Fruit fly (Drosophila melanogaster) whole organism, embryonic: ENCODE results near the gene glu.

Source experiments
- Adf1 ChIP-seq: fragments of 200-800 bp; sonication (Bioruptor generic); IDR thresholded peaks from 2 replicates; pipeline ENCODE4 v1.3.6; 2022; ENCODE audit warnings: missing biosample characterization, missing genetic modification characterization
- Asciz ChIP-seq: fragments of 200-800 bp; sonication (Bioruptor generic); optimal IDR thresholded peaks from 2 replicates; lab custom pipeline; 2017; ENCODE audit warnings: missing biosample characterization, mild to moderate bottlenecking, missing genetic modification characterization, missing genetic modification reagents
- Blimp-1 ChIP-seq: fragments of 200-800 bp; sonication (Bioruptor generic); optimal IDR thresholded peaks from 3 replicates; lab custom pipeline; 2018; ENCODE audit warnings: missing biosample characterization, missing genetic modification characterization, mild to moderate bottlenecking, moderate library complexity, missing genetic modification reagents
- CG10321 ChIP-seq: fragments of 200-800 bp; sonication (Bioruptor generic); IDR thresholded peaks from 2 replicates; pipeline ENCODE4 v1.3.6; 2022; ENCODE audit warnings: missing biosample characterization, missing genetic modification characterization
- CG11695 ChIP-seq: fragments of 200-800 bp; sonication (Bioruptor generic); IDR thresholded peaks from 3 replicates; pipeline ENCODE4 v1.3.6; 2022; ENCODE audit warnings: missing biosample characterization, missing genetic modification characterization
- CG11723 ChIP-seq: fragments of 200-800 bp; sonication (Bioruptor generic); optimal IDR thresholded peaks from 2 replicates; lab custom pipeline; 2017; ENCODE audit warnings: missing biosample characterization, mild to moderate bottlenecking, missing genetic modification characterization
- CG12299 ChIP-seq: fragments of 200-800 bp; sonication (Bioruptor generic); optimal IDR thresholded peaks from 2 replicates; lab custom pipeline; 2018; ENCODE audit warnings: missing biosample characterization, mild to moderate bottlenecking, missing genetic modification characterization
- CG12769 ChIP-seq: fragments of 200-800 bp; sonication (Bioruptor generic); optimal IDR thresholded peaks from 2 replicates; lab custom pipeline; 2019; ENCODE audit warnings: missing biosample characterization, mild to moderate bottlenecking, missing genetic modification characterization, moderate library complexity
- CG12942 ChIP-seq: fragments of 200-800 bp; sonication (Bioruptor generic); optimal IDR thresholded peaks from 3 replicates; lab custom pipeline; 2016; ENCODE audit warnings: missing biosample characterization, missing genetic modification characterization
- CG14441 ChIP-seq: fragments of 200-800 bp; sonication (Bioruptor generic); IDR thresholded peaks from 2 replicates; pipeline ENCODE4 v1.3.6; 2022; ENCODE audit warnings: missing biosample characterization, missing genetic modification characterization
- CG18619 ChIP-seq: fragments of 200-800 bp; sonication (Bioruptor generic); optimal IDR thresholded peaks from 3 replicates; lab custom pipeline; 2017; ENCODE audit warnings: missing biosample characterization, mild to moderate bottlenecking, missing genetic modification characterization
- CG2678 ChIP-seq: fragments of 200-800 bp; sonication (Bioruptor generic); optimal IDR thresholded peaks from 3 replicates; lab custom pipeline; 2019; ENCODE audit warnings: missing biosample characterization, mild to moderate bottlenecking, missing genetic modification characterization, moderate library complexity
- CG30020 ChIP-seq: fragments of 200-800 bp; optimal IDR thresholded peaks from 2 replicates; lab custom pipeline; 2019; ENCODE audit warnings: missing biosample characterization, mild to moderate bottlenecking, missing genetic modification characterization, moderate library complexity
- CG33213 ChIP-seq: fragments of 200-800 bp; sonication (Bioruptor generic); optimal IDR thresholded peaks from 3 replicates; lab custom pipeline; 2016; ENCODE audit warnings: missing biosample characterization, missing genetic modification characterization
- CG33557 ChIP-seq: fragments of 200-800 bp; sonication (Bioruptor generic); optimal IDR thresholded peaks from 2 replicates; lab custom pipeline; 2019; ENCODE audit warnings: missing biosample characterization, mild to moderate bottlenecking, missing genetic modification characterization, moderate library complexity
- CG3407 ChIP-seq: fragments of 200-800 bp; sonication (Bioruptor generic); optimal IDR thresholded peaks from 2 replicates; lab custom pipeline; 2018; ENCODE audit warnings: missing biosample characterization, mild to moderate bottlenecking, missing genetic modification characterization
- CG34224 ChIP-seq: fragments of 200-800 bp; sonication (Bioruptor generic); IDR thresholded peaks from 3 replicates; pipeline ENCODE4 v1.3.6; 2022; ENCODE audit warnings: missing biosample characterization, missing genetic modification characterization; ENCODE audit not compliant: partially characterized antibody
- CG34376 ChIP-seq: fragments of 200-800 bp; sonication (Bioruptor generic); optimal IDR thresholded peaks from 2 replicates; lab custom pipeline; 2018; ENCODE audit warnings: missing biosample characterization, mild to moderate bottlenecking, missing genetic modification characterization
- CG3726 ChIP-seq: fragments of 200-800 bp; sonication (Bioruptor generic); IDR thresholded peaks from 3 replicates; pipeline ENCODE4, ENCODE4 v1.3.6; 2022; ENCODE audit warnings: missing biosample characterization, missing genetic modification characterization
- CG6272 ChIP-seq: fragments of 200-800 bp; sonication (Bioruptor generic); IDR thresholded peaks from 2 replicates; pipeline ENCODE4 v1.3.6; 2022; ENCODE audit warnings: missing biosample characterization, missing genetic modification characterization
- CG9437 ChIP-seq: fragments of 200-800 bp; sonication (Bioruptor generic); optimal IDR thresholded peaks from 2 replicates; lab custom pipeline; 2018; ENCODE audit warnings: missing biosample characterization, mild to moderate bottlenecking, missing genetic modification characterization
- CG9609 ChIP-seq: fragments of 200-800 bp; sonication (Bioruptor generic); optimal IDR thresholded peaks from 3 replicates; lab custom pipeline; 2016; ENCODE audit warnings: missing biosample characterization, missing genetic modification characterization
- CG9727 ChIP-seq: fragments of 200-800 bp; sonication (Bioruptor generic); optimal IDR thresholded peaks from 3 replicates; lab custom pipeline; 2017; ENCODE audit warnings: missing biosample characterization, mild to moderate bottlenecking, missing genetic modification characterization
- D ChIP-seq, 2 experiments: fragments of 200-800 bp in 1 of 2; fragments of >200 bp in 1 of 2; sonication (Bioruptor generic) in 1 of 2; optimal IDR thresholded peaks; 2 replicates in 1 of 2; 3 replicates in 1 of 2; lab custom pipeline; 2017; ENCODE audit warnings: mild to moderate bottlenecking in 1 of 2, missing biosample characterization in 1 of 2, missing genetic modification characterization in 1 of 2, missing genetic modification reagents in 1 of 2
- Dip2 ChIP-seq: fragments of 200-800 bp; sonication (Bioruptor generic); IDR thresholded peaks from 2 replicates; pipeline ENCODE4 v1.3.6; 2022; ENCODE audit warnings: missing biosample characterization, missing genetic modification characterization
- Drgx ChIP-seq: fragments of 200-800 bp; sonication (Bioruptor generic); IDR thresholded peaks from 2 replicates; pipeline ENCODE4 v1.3.6; 2022; ENCODE audit warnings: missing biosample characterization, missing genetic modification characterization
- Elba2 ChIP-seq: fragments of 200-800 bp; sonication (Bioruptor generic); optimal IDR thresholded peaks from 3 replicates; lab custom pipeline; 2016; ENCODE audit warnings: missing biosample characterization, missing genetic modification characterization
- HLH3B ChIP-seq: fragments of 200-800 bp; sonication (Bioruptor generic); IDR thresholded peaks from 2 replicates; pipeline ENCODE4 v1.3.6; 2022; ENCODE audit warnings: missing biosample characterization, missing genetic modification characterization
- HLH4C ChIP-seq: fragments of 200-800 bp; sonication (Bioruptor generic); IDR thresholded peaks from 3 replicates; pipeline ENCODE4 v1.3.6; 2022; ENCODE audit warnings: missing biosample characterization, missing genetic modification characterization; ENCODE audit not compliant: partially characterized antibody
- HmgZ ChIP-seq: fragments of 200-800 bp; sonication (Bioruptor generic); optimal IDR thresholded peaks from 2 replicates; lab custom pipeline; 2018; ENCODE audit warnings: missing biosample characterization, mild to moderate bottlenecking, missing genetic modification characterization
- Hmx ChIP-seq: fragments of 200-800 bp; sonication (Bioruptor generic); optimal IDR thresholded peaks from 2 replicates; lab custom pipeline; 2016; ENCODE audit warnings: missing biosample characterization, missing genetic modification characterization
- Nf-YB ChIP-seq: fragments of 200-800 bp; sonication (Bioruptor generic); optimal IDR thresholded peaks from 3 replicates; lab custom pipeline; 2019; ENCODE audit warnings: missing biosample characterization, mild to moderate bottlenecking, missing genetic modification characterization, moderate library complexity
- Oli ChIP-seq: fragments of 200-800 bp; sonication (Bioruptor generic); optimal IDR thresholded peaks from 2 replicates; lab custom pipeline; 2018; ENCODE audit warnings: missing biosample characterization, mild to moderate bottlenecking, missing genetic modification characterization, moderate library complexity
- Ravus ChIP-seq: fragments of 200-800 bp; sonication (Bioruptor generic); IDR thresholded peaks from 2 replicates; pipeline ENCODE4 v1.3.6; 2022; ENCODE audit warnings: missing biosample characterization, missing genetic modification characterization
- Rx ChIP-seq: fragments of 200-800 bp; sonication (Bioruptor generic); IDR thresholded peaks from 2 replicates; pipeline ENCODE4 v1.3.6; 2022; ENCODE audit warnings: missing biosample characterization, missing genetic modification characterization
- Spps ChIP-seq: fragments of 200-800 bp; sonication (Bioruptor generic); optimal IDR thresholded peaks from 2 replicates; lab custom pipeline; 2018; ENCODE audit warnings: missing biosample characterization, mild to moderate bottlenecking, missing genetic modification characterization
- bbx ChIP-seq: fragments of 200-800 bp; sonication (Bioruptor generic); IDR thresholded peaks from 2 replicates; pipeline ENCODE4 v1.3.6; 2022; ENCODE audit warnings: missing biosample characterization, missing genetic modification characterization; ENCODE audit not compliant: partially characterized antibody
- chm ChIP-seq: fragments of 200-800 bp; sonication (Bioruptor generic); IDR thresholded peaks from 2 replicates; pipeline ENCODE4 v1.3.6; 2022; ENCODE audit warnings: missing biosample characterization, missing genetic modification characterization
- dpn ChIP-seq, 2 experiments: fragments of 200-800 bp; sonication (Bioruptor generic); optimal IDR thresholded peaks; 3 replicates each; lab custom pipeline; 2016; ENCODE audit warnings: missing biosample characterization in 2 of 2, missing genetic modification characterization in 2 of 2
- gfzf ChIP-seq: fragments of 200-800 bp; sonication (Bioruptor generic); optimal IDR thresholded peaks from 2 replicates; lab custom pipeline; 2016; ENCODE audit warnings: missing biosample characterization, mild to moderate bottlenecking, missing genetic modification characterization, moderate library complexity
- h ChIP-seq: fragments of >200 bp; optimal IDR thresholded peaks from 2 replicates; lab custom pipeline; 2017
- lmd ChIP-seq: fragments of 200-800 bp; sonication (Bioruptor generic); IDR thresholded peaks from 2 replicates; pipeline ENCODE4 v1.3.6; 2022; ENCODE audit warnings: missing biosample characterization, missing genetic modification characterization
- onecut ChIP-seq: fragments of 200-800 bp; sonication (Bioruptor generic); IDR thresholded peaks from 2 replicates; pipeline ENCODE4 v1.3.6; 2022; ENCODE audit warnings: missing biosample characterization, missing genetic modification characterization
- otp ChIP-seq: fragments of 200-800 bp; sonication (Bioruptor generic); IDR thresholded peaks from 3 replicates; pipeline ENCODE4, ENCODE4 v1.3.6; 2022; ENCODE audit warnings: missing biosample characterization, missing genetic modification characterization
- pita ChIP-seq: fragments of 200-800 bp; sonication (Bioruptor generic); optimal IDR thresholded peaks from 2 replicates; lab custom pipeline; 2017; ENCODE audit warnings: missing biosample characterization, mild to moderate bottlenecking, missing genetic modification characterization
- sens-2 ChIP-seq: fragments of 200-800 bp; sonication (Bioruptor generic); IDR thresholded peaks from 2 replicates; pipeline ENCODE4 v1.3.6; 2022; ENCODE audit warnings: missing biosample characterization, missing genetic modification characterization
- ssp ChIP-seq: fragments of 200-800 bp; sonication (Bioruptor generic); IDR thresholded peaks from 2 replicates; pipeline ENCODE4 v1.3.6; 2022; ENCODE audit warnings: missing biosample characterization, missing genetic modification characterization
- zen ChIP-seq: fragments of 200-800 bp; sonication (Bioruptor generic); optimal IDR thresholded peaks from 3 replicates; lab custom pipeline; 2018; ENCODE audit warnings: missing biosample characterization, mild to moderate bottlenecking, missing genetic modification characterization, moderate library complexity

glu gene

DNA sequence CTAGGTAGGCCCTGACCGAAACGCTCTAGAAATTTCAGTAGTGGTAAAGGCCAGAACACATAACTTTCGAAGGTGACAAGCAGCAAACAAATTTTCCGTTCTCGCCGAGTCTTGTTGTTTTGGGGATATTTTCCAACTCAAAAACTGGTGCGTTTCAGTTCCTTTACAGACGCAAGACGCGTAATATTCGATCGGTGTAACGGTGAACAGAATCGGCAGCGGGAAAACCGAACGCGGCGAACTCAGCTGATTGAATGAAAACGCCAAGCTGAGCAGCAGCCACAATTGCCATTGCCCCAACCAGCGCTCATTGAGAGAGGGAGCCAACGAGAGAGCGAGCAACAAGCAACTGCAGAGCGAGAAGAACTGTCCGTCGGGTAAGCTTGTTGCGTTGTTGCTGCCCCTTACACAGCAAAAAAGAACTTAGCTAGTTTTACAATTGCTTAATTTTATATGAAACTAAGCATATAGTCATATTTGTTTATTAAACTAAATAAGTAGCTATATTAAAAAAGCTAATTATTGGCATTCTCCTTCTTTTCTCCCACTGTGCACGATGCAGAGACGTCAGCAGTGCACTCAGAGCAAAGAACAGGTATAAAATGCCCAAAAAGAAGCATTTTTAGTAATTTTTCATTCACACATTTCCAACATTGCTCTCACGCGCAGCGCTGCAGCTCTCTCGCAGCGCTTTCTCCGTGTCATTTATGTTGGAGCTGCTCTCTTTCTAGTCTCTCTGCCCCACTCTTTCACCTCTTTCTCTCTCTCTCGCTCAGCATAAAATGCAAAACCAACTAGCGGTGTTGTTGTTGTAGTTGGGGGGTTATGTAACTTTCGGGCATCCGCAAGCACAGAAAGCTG, 22.1 kb downstream of the glu start, which contains the start of the genes Cyt-c-d and CG31808 (continued):
- TF ChIP-seq D (optimal IDR thresholded peaks at IDR 0.05; lab: Kevin White, UChicago) (no peak), D (GFP tag; optimal IDR thresholded peaks at IDR 0.05; lab: Kevin White, UChicago) (peak; percentile 97), CG33557 (GFP tag; lab: Kevin White, UChicago) (peak; percentile 92), Asciz (GFP tag; lab: Kevin White, UChicago) (peak; percentile 98), CG33213 (GFP tag; lab: Kevin White, UChicago) (peak; percentile 89), lmd (peak; percentile 97), CG9437 (GFP tag; lab: Kevin White, UChicago) (peak; percentile 85), Adf1 (GFP tag; lab: Robert Waterston, UW) (peak; percentile 77), CG10321 (peak; percentile 68; the same call in 1 of the 2 replicates), CG34376 (GFP tag; lab: Kevin White, UChicago) (peak; percentile 91), HLH4C (no peak), onecut (GFP tag; lab: Robert Waterston, UW) (peak; percentile 94), HmgZ (tag; lab: Kevin White, UChicago) (peak; percentile 97), Elba2 (GFP tag; lab: Kevin White, UChicago) (no peak), CG14441 (GFP tag; lab: Robert Waterston, UW) (peak; percentile 97), Spps (tag; lab: Kevin White, UChicago) (peak; percentile 96), CG30020 (tag; lab: Kevin White, UChicago) (peak; percentile 81), CG18619 (GFP tag; lab: Kevin White, UChicago) (peak; percentile 97), Dip2 (no peak; the same call in 1 of the 2 replicates), Rx (GFP tag; lab: Robert Waterston, UW) (peak; percentile 94), pita (GFP tag; lab: Kevin White, UChicago) (no peak), CG3726 (GFP tag; lab: Robert Waterston, UW) (peak; percentile 95; the same call in 1 of the 3 replicates), CG3407 (peak; percentile 96), Blimp-1 (GFP tag; lab: Kevin White, UChicago) (peak; percentile 97), dpn (GFP tag; optimal IDR thresholded peaks at IDR 0.05; lab: Kevin White, UChicago) (peak; percentile 95 to 97), CG12299 (peak; percentile 96), CG9609 (peak; percentile 88), CG6272 (peak; percentile 96), Oli (tag; lab: Kevin White, UChicago) (peak; percentile 98), bbx (GFP tag; lab: Robert Waterston, UW) (peak; percentile 63), chm (peak; percentile 95), Hmx (GFP tag; lab: Kevin White, UChicago) (peak; percentile 85), CG11723 (GFP tag; lab: Kevin White, UChicago) (peak; percentile 96), Nf-YB (GFP tag; lab: Kevin White, UChicago) (peak; percentile 86), CG12942 (peak; percentile 95), CG11695 (GFP tag; lab: Robert Waterston, UW) (peak; percentile 97), CG2678 (tag; lab: Kevin White, UChicago) (peak; percentile 97), gfzf (peak; percentile 17), CG9727 (GFP tag; lab: Kevin White, UChicago) (peak; percentile 94), sens-2 (GFP tag; lab: Robert Waterston, UW) (peak; percentile 91), CG12769 (tag; lab: Kevin White, UChicago) (peak; percentile 95), Ravus (GFP tag; lab: Robert Waterston, UW) (peak; percentile 90), otp (GFP tag; lab: Robert Waterston, UW) (peak; percentile 96), HLH3B (GFP tag; lab: Robert Waterston, UW) (peak; percentile 98), Drgx (GFP tag; lab: Robert Waterston, UW) (peak; percentile 99), ssp (GFP tag; lab: Robert Waterston, UW) (peak; percentile 91), h (lab: Kevin White, UChicago) (no peak), CG34224 (GFP tag; lab: Robert Waterston, UW) (0 out of 3 replicates have a peak, but pooled peaks have one; percentile 7), zen (peak; percentile 86)
